Fruit fly (Drosophila melanogaster): Measurements from ENCODE around the gene CG4465.

CG4465 gene

DNA sequence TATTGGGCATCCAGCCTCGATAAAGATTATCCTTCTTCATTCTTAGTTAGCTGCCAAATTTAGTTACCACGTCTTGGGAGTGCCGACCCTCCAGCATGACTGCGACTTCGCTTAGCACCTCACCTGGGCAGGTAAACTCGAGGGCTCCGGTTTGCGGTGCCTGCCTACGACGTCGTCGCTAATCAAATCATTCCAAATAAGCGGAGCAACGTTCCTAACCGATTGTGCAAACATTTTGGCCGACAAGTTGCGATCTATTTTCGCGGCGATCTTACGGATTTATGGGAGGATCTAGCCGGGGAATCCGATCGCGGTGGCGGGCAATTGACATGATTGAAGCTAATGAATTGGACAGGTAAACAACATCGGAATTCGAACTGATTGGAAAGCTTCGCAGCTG is at the start of gene CG4465:
Gene CG4465, minus strand, starts transcription at position 101 of the 400 bp plus-strand sequence.
- TF ChIP-seq noc (tag; optimal IDR thresholded peaks at IDR 0.05), result no peak

dm6 chr3R:19948143-19948542 is 30.5 kb upstream of the CG4465 start, which contains the start of gene CG4783:
TSS of gene CG4783 (plus strand) at chr3R:19948443.
- no peak for TF ChIP-seq noc (tag; optimal IDR thresholded peaks at IDR 0.05)

DNA sequence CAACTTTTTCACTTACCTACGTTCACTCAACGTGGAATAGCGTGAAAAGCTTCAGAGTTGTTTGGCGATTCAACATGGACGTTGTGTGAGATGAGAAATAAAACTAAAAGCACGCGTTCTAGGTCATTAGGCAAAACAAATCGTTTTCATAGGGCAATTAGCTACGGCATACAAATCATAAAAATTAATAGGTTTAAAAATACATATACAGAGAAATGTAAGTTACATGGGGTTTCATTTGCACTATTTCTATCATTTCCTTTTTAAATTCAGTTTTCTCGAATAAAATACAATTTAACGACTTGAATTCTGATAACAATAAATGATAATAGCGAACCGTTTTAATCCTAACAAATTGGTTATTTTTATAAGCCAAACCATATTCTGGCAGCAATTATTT is 24.7 kb upstream of the CG4465 start, which contains the start of gene CG46042:
Gene CG46042, minus strand, starts transcription at position 101 of the 400 bp plus-strand sequence.
- no peak for TF ChIP-seq noc (tag; optimal IDR thresholded peaks at IDR 0.05)

DNA sequence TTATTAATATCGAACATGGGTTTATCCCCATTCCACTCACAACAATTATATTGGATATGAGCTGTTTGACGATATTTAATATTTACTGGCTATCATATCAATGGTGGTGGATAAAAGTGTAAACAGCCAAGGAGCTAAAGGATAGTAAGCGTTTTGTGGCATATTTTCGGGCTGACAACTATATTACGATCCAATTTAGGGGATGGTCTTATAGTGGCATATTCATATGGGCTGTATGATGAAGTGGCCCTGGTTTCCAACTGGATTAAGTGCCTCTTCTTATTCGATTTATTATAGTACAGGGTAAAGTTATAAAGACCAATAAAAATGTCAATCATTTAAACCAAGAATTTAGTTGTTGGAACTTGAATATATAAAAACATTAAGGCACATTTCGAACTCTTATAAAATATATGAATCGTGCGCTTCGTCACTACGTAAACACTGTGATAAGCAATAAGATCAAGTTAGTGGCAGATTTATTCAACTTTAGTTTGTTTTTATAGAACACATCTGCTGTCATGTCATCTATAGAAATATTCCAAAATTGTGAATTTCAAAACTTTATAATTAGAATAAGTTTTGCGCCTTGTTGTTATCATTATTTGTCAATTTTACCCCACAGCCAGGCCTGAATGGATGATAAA is 21.4 kb upstream of the CG4465 start:
- no peak for TF ChIP-seq noc (tag; optimal IDR thresholded peaks at IDR 0.05)

DNA sequence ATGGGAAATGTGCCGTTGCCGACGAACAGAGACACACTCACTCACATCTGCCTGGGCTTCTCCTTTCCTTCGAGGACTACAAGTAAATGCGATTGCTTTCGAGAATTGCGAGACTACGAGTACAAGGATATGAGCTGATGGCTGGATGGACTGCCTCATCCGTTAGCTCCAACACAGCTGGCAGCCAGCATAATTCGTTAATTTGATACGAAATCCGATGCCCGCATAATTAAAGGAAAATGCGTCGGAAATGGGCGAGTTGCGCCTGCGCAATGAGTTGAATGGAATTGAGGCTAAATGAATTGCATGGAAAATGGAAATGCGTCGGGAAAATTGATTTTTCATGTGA is 18.1 kb upstream of the CG4465 start:
- TF ChIP-seq noc (tag; optimal IDR thresholded peaks at IDR 0.05), result no peak

dm6 chr3R:19934840-19935776 is 17.5 kb upstream of the CG4465 start, which contains the start of gene mira:
TSS of gene mira (minus strand) at chr3R:19935120.
- TF ChIP-seq noc (tag; optimal IDR thresholded peaks at IDR 0.05), result no peak

dm6 chr3R:19932169-19932568 is 14.5 kb upstream of the CG4465 start:
- TF ChIP-seq noc (tag; optimal IDR thresholded peaks at IDR 0.05), result no peak

DNA sequence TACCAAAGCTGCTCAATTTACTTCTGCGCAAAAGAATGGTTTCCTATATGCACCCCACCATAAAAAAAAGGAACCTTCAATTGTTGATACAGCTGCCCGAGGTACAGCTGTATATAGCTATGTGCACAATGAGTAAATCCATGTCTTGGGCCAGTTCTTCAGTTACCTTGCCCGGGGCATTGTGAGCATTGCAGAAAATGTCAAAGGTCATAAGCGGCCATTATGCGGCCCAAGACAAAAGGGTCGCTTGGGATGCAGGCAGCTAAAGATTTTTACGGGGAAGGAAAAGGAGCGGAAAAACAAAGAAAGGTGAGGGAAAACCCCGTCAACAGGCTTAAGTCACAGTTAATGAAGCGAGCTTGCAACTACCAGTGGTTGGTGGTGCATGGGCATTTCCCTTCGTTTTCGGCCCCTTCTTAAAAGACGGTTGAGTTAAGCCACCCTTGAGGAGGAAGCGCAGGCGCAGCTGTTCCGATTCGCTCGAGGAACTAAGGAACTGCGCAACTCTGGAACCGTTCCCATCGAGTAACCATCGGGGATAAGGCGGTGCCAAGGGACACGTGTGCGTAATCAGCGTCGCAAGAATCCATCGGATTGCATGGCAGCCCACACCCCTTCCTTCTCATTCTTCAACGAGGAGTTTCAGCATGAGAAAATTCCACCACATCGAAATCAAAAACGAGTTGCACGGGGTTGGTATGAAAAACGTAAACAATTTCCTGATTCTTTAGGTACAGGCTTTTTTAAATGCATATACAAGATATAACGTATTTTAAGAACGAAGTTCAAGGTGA is 13.5 kb upstream of the CG4465 start:
- no peak for TF ChIP-seq noc (tag; optimal IDR thresholded peaks at IDR 0.05)

dm6 chr3R:19928544-19928943 is 10.9 kb upstream of the CG4465 start, which contains the start of gene CG4459:
TSS of gene CG4459 (minus strand) at chr3R:19928644.
- TF ChIP-seq noc (tag; optimal IDR thresholded peaks at IDR 0.05), result no peak

dm6 chr3R:19925271-19925670 is 7.6 kb upstream of the CG4465 start, which contains the start of gene CG4462:
TSS of gene CG4462 (minus strand) at chr3R:19925371.
- no peak for TF ChIP-seq noc (tag; optimal IDR thresholded peaks at IDR 0.05)

dm6 chr3R:19924331-19924730 is 6.7 kb upstream of the CG4465 start:
- peak; percentile 65 for TF ChIP-seq noc (tag; optimal IDR thresholded peaks at IDR 0.05)

DNA sequence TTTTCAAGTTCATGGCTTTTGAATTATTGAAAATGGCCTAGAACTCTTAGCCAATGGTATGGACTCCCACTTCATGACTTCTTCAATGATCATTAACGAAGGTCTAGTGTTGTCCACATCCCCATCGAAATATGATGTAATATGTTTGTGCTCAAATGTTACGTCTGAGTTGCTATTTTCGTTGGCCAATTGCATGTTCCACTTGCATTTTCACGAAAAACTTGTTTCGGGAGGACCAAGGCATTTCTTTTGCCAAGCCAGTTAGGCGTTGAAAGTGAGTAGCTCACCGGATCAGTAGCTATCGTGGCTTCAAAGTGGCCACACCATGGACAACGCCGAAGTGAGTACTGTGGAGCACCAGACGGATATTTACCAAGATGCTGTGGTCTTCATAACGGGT is 568 bp upstream of the CG4465 start, which contains the start of gene CG4770:
Gene CG4770, plus strand, starts transcription at position 301 of the 400 bp plus-strand sequence.
- TF ChIP-seq noc (tag; optimal IDR thresholded peaks at IDR 0.05), result no peak

DNA sequence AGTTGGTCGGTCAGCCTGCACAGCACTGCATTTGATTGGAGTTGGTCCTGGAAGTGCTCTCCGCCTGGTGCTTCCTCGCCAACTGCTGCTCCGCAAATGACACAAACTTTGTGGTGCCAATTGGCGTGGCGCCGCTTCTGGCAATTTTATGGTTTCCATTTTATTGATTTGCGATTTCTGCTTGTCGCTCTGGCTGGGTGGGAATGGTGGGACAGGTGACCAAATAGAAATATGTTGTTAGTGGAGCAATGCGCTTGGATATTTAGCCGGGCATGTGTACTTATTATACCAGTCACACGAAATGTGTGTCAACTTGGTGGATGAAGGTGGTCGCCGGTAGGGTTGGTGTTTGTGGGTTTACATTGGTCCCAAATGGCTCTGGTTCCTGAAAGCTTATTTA is 2.3 kb downstream of the CG4465 start, which contains the start of the genes Xport-A and Xport-B:
Gene Xport-A, minus strand, starts transcription at position 101 of the 400 bp plus-strand sequence.
Gene Xport-B, minus strand, starts transcription at position 101 of the 400 bp plus-strand sequence.
- no peak for TF ChIP-seq noc (tag; optimal IDR thresholded peaks at IDR 0.05)

dm6 chr3R:19911030-19911429 is 6.6 kb downstream of the CG4465 start:
- no peak for TF ChIP-seq noc (tag; optimal IDR thresholded peaks at IDR 0.05)

DNA sequence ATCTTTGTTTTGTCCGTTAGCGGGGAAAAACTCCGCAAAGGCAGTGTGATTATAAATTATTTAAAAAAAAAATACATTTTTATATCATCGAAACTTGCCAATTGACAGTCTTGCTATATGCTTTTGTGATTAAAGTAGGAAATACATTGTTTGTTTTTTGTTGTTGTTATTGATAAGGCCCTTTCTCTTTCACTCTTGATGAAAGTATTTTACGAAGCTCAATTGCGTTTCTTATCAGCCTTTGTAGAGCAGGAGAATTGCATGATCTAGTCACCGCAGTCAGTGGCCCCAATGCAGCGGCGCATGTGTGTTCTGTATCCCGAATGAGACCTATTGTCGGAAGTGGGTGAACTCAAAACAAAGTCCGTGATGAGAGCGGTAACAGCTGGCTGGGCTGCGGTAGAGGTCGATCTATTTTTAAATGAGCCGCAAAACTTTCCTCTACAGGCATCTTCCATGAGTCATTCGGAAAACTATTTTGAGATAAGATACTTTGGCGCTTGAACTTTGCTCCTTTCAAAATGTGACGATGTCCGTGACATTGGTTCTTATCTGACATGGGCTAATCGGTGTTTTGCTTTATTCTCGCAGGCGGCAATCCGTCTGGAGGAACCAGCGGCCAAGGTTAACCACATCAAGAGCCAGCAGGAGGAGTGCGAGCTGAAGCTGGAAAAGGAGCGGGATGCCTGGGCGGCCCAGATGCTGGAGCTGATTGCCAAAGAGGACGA is 7.2 kb downstream of the CG4465 start:
- TF ChIP-seq noc (tag; optimal IDR thresholded peaks at IDR 0.05), result no peak

Data from whole organism, larva.